Fruit fly (Drosophila melanogaster) whole organism, embryonic: Measurements from ENCODE around the gene St2.
A peak's percentile ranks its signal among the peaks of the same experiment; 100 is the strongest.

Source experiments
- Abd-B ChIP-seq: fragments of 200-800 bp; sonication (Bioruptor generic); optimal IDR thresholded peaks from 2 replicates; lab custom pipeline; 2018; ENCODE audit warnings: missing biosample characterization, mild to moderate bottlenecking, missing genetic modification characterization, moderate library complexity
- Asciz ChIP-seq: fragments of 200-800 bp; sonication (Bioruptor generic); optimal IDR thresholded peaks from 2 replicates; lab custom pipeline; 2017; ENCODE audit warnings: missing biosample characterization, mild to moderate bottlenecking, missing genetic modification characterization, missing genetic modification reagents
- B-H2 ChIP-seq: fragments of 200-800 bp; sonication (Bioruptor generic); optimal IDR thresholded peaks from 2 replicates; lab custom pipeline; 2018; ENCODE audit warnings: missing biosample characterization, mild to moderate bottlenecking, missing genetic modification characterization
- Bteb2 ChIP-seq: fragments of 200-800 bp; sonication (Bioruptor generic); optimal IDR thresholded peaks from 2 replicates; lab custom pipeline; 2016; ENCODE audit warnings: missing biosample characterization, missing genetic modification characterization
- CG1024 ChIP-seq: fragments of 200-800 bp; sonication (Bioruptor generic); IDR thresholded peaks from 2 replicates; pipeline ENCODE4 v1.3.6; 2022; ENCODE audit warnings: missing biosample characterization, missing genetic modification characterization
- CG10431 ChIP-seq: fragments of 200-800 bp; sonication (Bioruptor generic); optimal IDR thresholded peaks from 3 replicates; lab custom pipeline; 2018; ENCODE audit warnings: missing biosample characterization, mild to moderate bottlenecking, missing genetic modification characterization
- CG11398 ChIP-seq: fragments of 200-800 bp; sonication (Bioruptor generic); optimal IDR thresholded peaks from 2 replicates; lab custom pipeline; 2016; ENCODE audit warnings: missing biosample characterization, missing genetic modification characterization
- CG11560 ChIP-seq: fragments of 200-800 bp; sonication (Bioruptor generic); IDR thresholded peaks from 3 replicates; pipeline ENCODE4 v1.3.6; 2022; ENCODE audit warnings: missing biosample characterization, missing genetic modification characterization
- CG12769 ChIP-seq: fragments of 200-800 bp; sonication (Bioruptor generic); optimal IDR thresholded peaks from 2 replicates; lab custom pipeline; 2019; ENCODE audit warnings: missing biosample characterization, mild to moderate bottlenecking, missing genetic modification characterization, moderate library complexity
- CG14965 ChIP-seq: fragments of 200-800 bp; sonication (Bioruptor generic); optimal IDR thresholded peaks from 2 replicates; lab custom pipeline; 2016; ENCODE audit warnings: missing biosample characterization, missing genetic modification characterization, borderline replicate concordance
- CG17612 ChIP-seq: fragments of 200-800 bp; sonication (Bioruptor generic); IDR thresholded peaks from 2 replicates; pipeline ENCODE4 v1.3.6; 2022; ENCODE audit warnings: missing biosample characterization, missing genetic modification characterization
- CG30431 ChIP-seq: fragments of 200-800 bp; sonication (Bioruptor generic); optimal IDR thresholded peaks from 2 replicates; lab custom pipeline; 2017; ENCODE audit warnings: missing biosample characterization, missing genetic modification characterization
- CG32772 ChIP-seq: fragments of 200-800 bp; sonication (Bioruptor generic); IDR thresholded peaks from 2 replicates; pipeline ENCODE4 v1.3.6; 2022; ENCODE audit warnings: missing biosample characterization, missing genetic modification characterization
- CG3726 ChIP-seq: fragments of 200-800 bp; sonication (Bioruptor generic); IDR thresholded peaks from 3 replicates; pipeline ENCODE4, ENCODE4 v1.3.6; 2022; ENCODE audit warnings: missing biosample characterization, missing genetic modification characterization
- CG4424 ChIP-seq: fragments of 200-800 bp; sonication (Bioruptor generic); optimal IDR thresholded peaks from 3 replicates; lab custom pipeline; 2016; ENCODE audit warnings: missing biosample characterization, missing genetic modification characterization
- CG5245 ChIP-seq: fragments of 200-800 bp; sonication (Bioruptor generic); optimal IDR thresholded peaks from 3 replicates; lab custom pipeline; 2016; ENCODE audit warnings: missing biosample characterization, missing genetic modification characterization
- CG7839 ChIP-seq: fragments of 200-800 bp; sonication (Bioruptor generic); optimal IDR thresholded peaks from 3 replicates; lab custom pipeline; 2018; ENCODE audit warnings: missing biosample characterization, mild to moderate bottlenecking, missing genetic modification characterization, moderate library complexity
- CG7928 ChIP-seq: fragments of 200-800 bp; sonication (Bioruptor generic); optimal IDR thresholded peaks from 2 replicates; lab custom pipeline; 2017; ENCODE audit warnings: missing biosample characterization, mild to moderate bottlenecking, missing genetic modification characterization
- CG8089 ChIP-seq: fragments of 200-800 bp; sonication (Bioruptor generic); optimal IDR thresholded peaks from 3 replicates; lab custom pipeline; 2016; ENCODE audit warnings: missing biosample characterization, missing genetic modification characterization
- CG9437 ChIP-seq: fragments of 200-800 bp; sonication (Bioruptor generic); optimal IDR thresholded peaks from 2 replicates; lab custom pipeline; 2018; ENCODE audit warnings: missing biosample characterization, mild to moderate bottlenecking, missing genetic modification characterization
- CHES-1-like ChIP-seq: fragments of 200-800 bp; sonication (Bioruptor generic); optimal IDR thresholded peaks from 2 replicates; lab custom pipeline; 2016; ENCODE audit warnings: missing biosample characterization, missing genetic modification characterization
- CoRest ChIP-seq: fragments of 200-800 bp; sonication (Bioruptor generic); optimal IDR thresholded peaks from 3 replicates; lab custom pipeline; 2018; ENCODE audit warnings: missing biosample characterization, mild to moderate bottlenecking, missing genetic modification characterization, moderate library complexity
- Dek ChIP-seq: fragments of 200-800 bp; sonication (Bioruptor generic); optimal IDR thresholded peaks from 3 replicates; lab custom pipeline; 2019; ENCODE audit warnings: missing biosample characterization, mild to moderate bottlenecking, missing genetic modification characterization, moderate library complexity
- Doc3 ChIP-seq: fragments of 200-800 bp; sonication (Bioruptor generic); IDR thresholded peaks from 3 replicates; pipeline ENCODE4 v1.3.6; 2022; ENCODE audit warnings: missing biosample characterization, missing genetic modification characterization; ENCODE audit not compliant: partially characterized antibody
- Drgx ChIP-seq: fragments of 200-800 bp; sonication (Bioruptor generic); IDR thresholded peaks from 2 replicates; pipeline ENCODE4 v1.3.6; 2022; ENCODE audit warnings: missing biosample characterization, missing genetic modification characterization
- Fer2 ChIP-seq: fragments of 200-800 bp; sonication (Bioruptor generic); optimal IDR thresholded peaks from 2 replicates; lab custom pipeline; 2018; ENCODE audit warnings: missing biosample characterization, mild to moderate bottlenecking, missing genetic modification characterization, moderate library complexity
- Hmr ChIP-seq: fragments of 200-800 bp; sonication (Bioruptor generic); optimal IDR thresholded peaks from 3 replicates; lab custom pipeline; 2017; ENCODE audit warnings: mild to moderate bottlenecking, missing biosample characterization, missing genetic modification reagents, missing genetic modification characterization
- Hr78 ChIP-seq, 2 experiments: fragments of 200-800 bp in 1 of 2; fragments of >200 bp in 1 of 2; sonication (Bioruptor generic) in 1 of 2; optimal IDR thresholded peaks; 2 replicates each; lab custom pipeline; 2017 to 2019; ENCODE audit warnings: missing biosample characterization in 2 of 2, missing genetic modification characterization in 2 of 2, mild to moderate bottlenecking in 1 of 2, moderate library complexity in 1 of 2
- NC2β ChIP-seq: fragments of 200-800 bp; sonication (Bioruptor generic); optimal IDR thresholded peaks from 2 replicates; lab custom pipeline; 2016; ENCODE audit warnings: missing biosample characterization, missing genetic modification characterization
- Nf-YB ChIP-seq: fragments of 200-800 bp; sonication (Bioruptor generic); optimal IDR thresholded peaks from 3 replicates; lab custom pipeline; 2019; ENCODE audit warnings: missing biosample characterization, mild to moderate bottlenecking, missing genetic modification characterization, moderate library complexity
- Side ChIP-seq: fragments of 200-800 bp; sonication (Bioruptor generic); optimal IDR thresholded peaks from 2 replicates; lab custom pipeline; 2016; ENCODE audit warnings: missing biosample characterization, missing genetic modification characterization
- Usf ChIP-seq: fragments of 200-800 bp; sonication (Bioruptor generic); optimal IDR thresholded peaks from 2 replicates; lab custom pipeline; 2017; ENCODE audit warnings: missing genotype, missing biosample characterization, missing genetic modification characterization
- bcd ChIP-seq: fragments of 200-800 bp; sonication (Bioruptor generic); optimal IDR thresholded peaks from 2 replicates; lab custom pipeline; 2017; ENCODE audit warnings: missing biosample characterization, mild to moderate bottlenecking, missing genetic modification characterization
- danr ChIP-seq: fragments of 200-800 bp; sonication (Bioruptor generic); IDR thresholded peaks from 2 replicates; pipeline ENCODE4 v1.3.6; 2022; ENCODE audit warnings: missing biosample characterization, missing genetic modification characterization
- dati ChIP-seq: fragments of 200-800 bp; sonication (Bioruptor generic); IDR thresholded peaks from 2 replicates; pipeline ENCODE4 v1.3.6; 2022; ENCODE audit warnings: missing biosample characterization, missing genetic modification characterization
- disco-r ChIP-seq: fragments of 200-800 bp; sonication (Bioruptor generic); optimal IDR thresholded peaks from 2 replicates; lab custom pipeline; 2016; ENCODE audit warnings: missing biosample characterization, missing genetic modification characterization
- ewg ChIP-seq: fragments of 200-800 bp; sonication (Bioruptor generic); optimal IDR thresholded peaks from 3 replicates; lab custom pipeline; 2017; ENCODE audit warnings: mild to moderate bottlenecking, missing biosample characterization, missing genetic modification reagents, missing genetic modification characterization
- fd3F ChIP-seq: fragments of 200-800 bp; sonication (Bioruptor generic); optimal IDR thresholded peaks from 2 replicates; lab custom pipeline; 2018; ENCODE audit warnings: missing biosample characterization, mild to moderate bottlenecking, missing genetic modification characterization, moderate library complexity
- hbn ChIP-seq: fragments of 200-800 bp; sonication (Bioruptor generic); IDR thresholded peaks from 2 replicates; pipeline ENCODE4 v1.3.6; 2022; ENCODE audit warnings: missing biosample characterization, missing genetic modification characterization; ENCODE audit not compliant: partially characterized antibody
- jigr1 ChIP-seq: fragments of 200-800 bp; sonication (Bioruptor generic); IDR thresholded peaks from 3 replicates; pipeline ENCODE4 v1.3.6; 2022; ENCODE audit warnings: missing biosample characterization, missing genetic modification characterization
- kah ChIP-seq: fragments of 200-800 bp; sonication (Bioruptor generic); optimal IDR thresholded peaks from 2 replicates; lab custom pipeline; 2018; ENCODE audit warnings: missing biosample characterization, mild to moderate bottlenecking, missing genetic modification characterization
- lmd ChIP-seq: fragments of 200-800 bp; sonication (Bioruptor generic); IDR thresholded peaks from 2 replicates; pipeline ENCODE4 v1.3.6; 2022; ENCODE audit warnings: missing biosample characterization, missing genetic modification characterization
- lola ChIP-seq, 3 experiments: fragments of >200 bp in 2 of 3; fragments of 200-800 bp in 1 of 3; sonication (Bioruptor generic) in 1 of 3; optimal IDR thresholded peaks; 2 replicates each; lab custom pipeline; 2017 to 2019; ENCODE audit warnings: missing biosample characterization in 3 of 3, missing genetic modification characterization in 3 of 3, mild to moderate bottlenecking in 1 of 3, moderate library complexity in 1 of 3
- ranshi ChIP-seq: fragments of 200-800 bp; sonication (Bioruptor generic); IDR thresholded peaks from 2 replicates; pipeline ENCODE4 v1.3.6; 2022; ENCODE audit warnings: missing biosample characterization, missing genetic modification characterization
- sisA ChIP-seq: fragments of 200-800 bp; sonication (Bioruptor generic); IDR thresholded peaks from 2 replicates; pipeline ENCODE4 v1.3.6; 2022; ENCODE audit warnings: missing biosample characterization, missing genetic modification characterization
- sr ChIP-seq: fragments of 200-800 bp; sonication (Bioruptor generic); IDR thresholded peaks from 3 replicates; pipeline ENCODE4 v1.3.6; 2022; ENCODE audit warnings: missing biosample characterization, missing genetic modification characterization
- tin ChIP-seq: fragments of 200-800 bp; sonication (Bioruptor generic); optimal IDR thresholded peaks from 3 replicates; lab custom pipeline; 2016; ENCODE audit warnings: missing biosample characterization, missing genetic modification characterization
- vnd ChIP-seq: fragments of 200-800 bp; sonication (Bioruptor generic); IDR thresholded peaks from 3 replicates; pipeline ENCODE4 v1.3.6; 2022; ENCODE audit warnings: missing biosample characterization, missing genetic modification characterization; ENCODE audit not compliant: partially characterized antibody
- wdn ChIP-seq: fragments of 200-800 bp; sonication (Bioruptor generic); IDR thresholded peaks from 2 replicates; pipeline ENCODE4 v1.3.6; 2022; ENCODE audit warnings: missing biosample characterization, missing genetic modification characterization

The St2 gene

DNA sequence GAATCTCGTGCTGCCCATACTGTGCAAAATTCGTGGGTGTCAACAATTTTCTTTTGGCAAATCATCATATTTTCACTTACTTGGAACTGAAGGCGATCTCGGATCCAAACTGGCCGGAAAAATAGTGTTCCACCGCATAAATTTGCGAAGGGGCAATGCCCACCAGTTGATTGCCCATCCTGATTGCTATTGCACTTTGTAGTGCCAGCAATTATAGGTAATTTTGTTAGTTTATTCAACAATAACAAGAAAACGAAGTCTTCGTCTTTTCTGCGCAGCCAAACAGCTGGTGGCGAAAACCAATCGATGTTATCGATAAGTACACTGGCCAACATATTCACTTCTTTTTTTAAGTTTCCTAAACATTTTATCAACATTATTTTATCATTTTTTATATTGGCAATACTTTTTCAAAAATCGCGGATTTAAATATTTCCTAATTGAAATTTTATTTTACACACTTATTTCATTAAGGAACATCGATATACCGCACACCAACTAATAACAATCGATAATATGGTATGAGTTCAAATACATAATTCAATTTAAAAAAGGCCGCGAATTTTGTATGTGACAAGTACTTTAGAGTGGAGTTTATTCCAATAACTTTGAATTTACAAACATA is 6.0 kb upstream of the St2 start, which contains the start of gene Vps15 (continued):
- TF ChIP-seq CoRest (peak; percentile 86), CG12769 (tag; lab: Kevin White, UChicago) (peak; percentile 65), B-H2 (GFP tag; lab: Kevin White, UChicago) (peak; percentile 73), CG7928 (GFP tag; lab: Kevin White, UChicago) (peak; percentile 32), danr (GFP tag; lab: Robert Waterston, UW) (no peak), CG5245 (GFP tag; lab: Kevin White, UChicago) (peak; percentile 54), Doc3 (GFP tag; lab: Robert Waterston, UW) (peak; percentile 93), Bteb2 (GFP tag; lab: Kevin White, UChicago) (peak; percentile 68), vnd (GFP tag; lab: Robert Waterston, UW) (peak; percentile 84), lola (GFP tag; optimal IDR thresholded peaks at IDR 0.05; lab: Kevin White, UChicago) (peak in 1 of 3 experiments; percentile 77), Abd-B (GFP tag; lab: Kevin White, UChicago) (peak; percentile 76), ranshi (GFP tag; lab: Robert Waterston, UW) (peak; percentile 64), ewg (GFP tag; lab: Kevin White, UChicago) (peak; percentile 78), Nf-YB (peak; percentile 65), CG32772 (GFP tag; lab: Robert Waterston, UW) (peak; percentile 29; the same call in 1 of the 2 replicates), fd3F (GFP tag; lab: Kevin White, UChicago) (peak; percentile 70), disco-r (peak; percentile 57), Side (GFP tag; lab: Kevin White, UChicago) (peak; percentile 75), CG11560 (no peak), Hmr (peak; percentile 73), CHES-1-like (GFP tag; lab: Kevin White, UChicago) (peak; percentile 70), CG30431 (GFP tag; lab: Kevin White, UChicago) (no peak), dati (GFP tag; lab: Robert Waterston, UW) (no peak), CG3726 (0 out of 3 replicates have a peak, but pooled peaks have one; percentile 37), CG17612 (GFP tag; lab: Robert Waterston, UW) (no peak), lmd (GFP tag; lab: Robert Waterston, UW) (peak; percentile 59), Dek (peak; percentile 75), CG4424 (GFP tag; lab: Kevin White, UChicago) (peak; percentile 77), sr (no peak), bcd (GFP tag; lab: Kevin White, UChicago) (peak; percentile 51), hbn (GFP tag; lab: Robert Waterston, UW) (peak; percentile 91), jigr1 (no peak), Fer2 (peak; percentile 62), Hr78 (GFP tag; optimal IDR thresholded peaks at IDR 0.05; lab: Kevin White, UChicago) (peak in 1 of 2 experiments; percentile 49), CG11398 (peak; percentile 41), CG8089 (GFP tag; lab: Kevin White, UChicago) (no peak), tin (GFP tag; lab: Kevin White, UChicago) (peak; percentile 74), Usf (GFP tag; lab: Kevin White, UChicago) (no peak), CG14965 (GFP tag; lab: Kevin White, UChicago) (no peak), CG1024 (GFP tag; lab: Robert Waterston, UW) (peak; percentile 5; the same call in 1 of the 2 replicates), Drgx (peak; percentile 58; the same call in 1 of the 2 replicates), CG9437 (peak; percentile 37), NC2β (peak; percentile 50), CG10431 (GFP tag; lab: Kevin White, UChicago) (peak; percentile 18), sisA (GFP tag; lab: Robert Waterston, UW) (no peak; the same call in 1 of the 2 replicates), wdn (peak; percentile 58; the same call in 1 of the 2 replicates), Asciz (GFP tag; lab: Kevin White, UChicago) (peak; percentile 57), CG7839 (tag; lab: Kevin White, UChicago) (peak; percentile 82), kah (GFP tag; lab: Kevin White, UChicago) (no peak)
